Worm (Caenorhabditis elegans): ENCODE data around the gene oct-2.
A peak's percentile ranks its signal among the peaks of the same experiment; 100 is the strongest.

The oct-2 gene

ce11 chrX:11357516-11357915 lies 11.3 kb downstream of the oct-2 start, which contains the start of gene pgp-4:
Gene pgp-4 (plus strand): TSS chrX:11357816.
- TF ChIP-seq ceh-39 (tag; optimal IDR thresholded peaks at IDR 0.05) (no peak), ces-1 (GFP tag; optimal IDR thresholded peaks at IDR 0.05) (no peak), elt-3 (tag; optimal IDR thresholded peaks at IDR 0.05) (no peak), nhr-28 (tag; optimal IDR thresholded peaks at IDR 0.05) (no peak), drap-1 (GFP tag; optimal IDR thresholded peaks at IDR 0.05) (no peak), hlh-1 (tag; optimal IDR thresholded peaks at IDR 0.05) (no peak)

DNA sequence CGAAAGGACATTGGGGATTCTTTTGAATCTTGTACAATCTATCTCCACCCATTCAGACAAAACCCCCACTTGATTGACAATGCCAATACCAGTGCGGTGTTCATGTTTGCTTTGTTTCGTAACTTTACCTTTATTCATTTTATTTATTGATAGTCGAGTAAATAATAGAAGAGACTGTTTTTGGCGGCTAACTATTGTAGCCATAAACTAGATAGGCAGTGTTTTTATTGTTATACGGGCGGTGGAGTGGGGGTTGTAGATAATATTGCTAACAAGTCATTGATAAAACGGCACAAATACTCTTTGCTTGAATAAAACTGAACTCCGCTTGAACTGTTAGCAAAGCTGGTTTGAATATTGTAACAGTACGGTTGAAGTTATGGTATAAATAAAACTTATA lies 18.7 kb downstream of the oct-2 start:
- TF ChIP-seq mep-1 (tag; optimal IDR thresholded peaks at IDR 0.05) = no peak
- TF ChIP-seq flh-1 (GFP tag; optimal IDR thresholded peaks at IDR 0.05) = no peak
- no peak for TF ChIP-seq sptf-1 (tag; optimal IDR thresholded peaks at IDR 0.05)
- no peak for TF ChIP-seq elt-3 (tag; optimal IDR thresholded peaks at IDR 0.05)
- no peak for TF ChIP-seq M03D4.4 (tag; optimal IDR thresholded peaks at IDR 0.05)
- no peak for TF ChIP-seq ceh-83 (GFP tag; optimal IDR thresholded peaks at IDR 0.05)
- TF ChIP-seq ces-1 (GFP tag; optimal IDR thresholded peaks at IDR 0.05) = no peak
- TF ChIP-seq nhr-76 (tag; optimal IDR thresholded peaks at IDR 0.05) = no peak
- TF ChIP-seq unc-120 (tag; optimal IDR thresholded peaks at IDR 0.05; ENCODE audit: poor library complexity, severe bottlenecking) = no peak

DNA sequence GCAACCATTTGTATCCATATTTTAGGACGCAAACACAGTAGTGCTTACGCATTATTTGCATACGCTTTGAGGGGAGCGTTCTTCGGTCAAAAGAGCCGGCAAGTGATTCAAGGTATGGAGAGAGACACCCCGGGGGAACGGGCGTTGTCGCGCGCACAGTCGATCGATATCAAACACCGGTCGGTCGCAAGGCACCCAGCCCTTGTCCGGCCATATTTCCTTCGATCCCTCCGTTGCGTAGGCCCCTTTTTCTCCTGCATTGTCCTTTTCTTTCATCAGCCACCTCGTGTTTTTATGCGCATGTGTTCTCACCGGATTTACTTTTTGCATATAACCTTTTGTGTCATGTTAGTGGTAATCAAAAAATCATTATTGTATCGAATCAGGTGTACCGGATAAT lies 19.7 kb downstream of the oct-2 start:
- TF ChIP-seq flh-1 (GFP tag; optimal IDR thresholded peaks at IDR 0.05) = no peak
- no peak for TF ChIP-seq lsy-2 (tag; optimal IDR thresholded peaks at IDR 0.05)
- TF ChIP-seq unc-62 (GFP tag; optimal IDR thresholded peaks at IDR 0.05) = no peak
- peak; percentile 32 for TF ChIP-seq sptf-1 (tag; optimal IDR thresholded peaks at IDR 0.05)
- TF ChIP-seq unc-120 (tag; optimal IDR thresholded peaks at IDR 0.05; ENCODE audit: poor library complexity, severe bottlenecking) = no peak
- peak; percentile 88 for TF ChIP-seq nhr-2 (tag; optimal IDR thresholded peaks at IDR 0.05)
- no peak for TF ChIP-seq mls-2 (tag; optimal IDR thresholded peaks at IDR 0.05)
- no peak for TF ChIP-seq unc-39 (tag; optimal IDR thresholded peaks at IDR 0.05)
- TF ChIP-seq pha-4 (tag; optimal IDR thresholded peaks at IDR 0.05) = peak; percentile 24
- no peak for TF ChIP-seq hlh-1 (tag; optimal IDR thresholded peaks at IDR 0.05)

ce11 chrX:11367087-11367486 lies 20.8 kb downstream of the oct-2 start:
- TF ChIP-seq lin-32 (GFP tag; optimal IDR thresholded peaks at IDR 0.05) (no peak), nhr-12 (tag; optimal IDR thresholded peaks at IDR 0.05) (no peak), blmp-1 (tag; optimal IDR thresholded peaks at IDR 0.05) (no peak), elt-1 (tag; optimal IDR thresholded peaks at IDR 0.05; ENCODE audit: borderline replicate concordance, insufficient read depth) (no peak), flh-1 (GFP tag; optimal IDR thresholded peaks at IDR 0.05) (no peak), unc-39 (tag; optimal IDR thresholded peaks at IDR 0.05) (no peak), nhr-2 (tag; optimal IDR thresholded peaks at IDR 0.05) (no peak), unc-62 (GFP tag; optimal IDR thresholded peaks at IDR 0.05) (no peak), sem-2 (GFP tag; optimal IDR thresholded peaks at IDR 0.05) (no peak), M03D4.4 (tag; optimal IDR thresholded peaks at IDR 0.05) (no peak), mab-5 (tag; optimal IDR thresholded peaks at IDR 0.05) (no peak), pha-4 (tag; optimal IDR thresholded peaks at IDR 0.05) (no peak), drap-1 (GFP tag; optimal IDR thresholded peaks at IDR 0.05) (no peak), ztf-11 (tag; optimal IDR thresholded peaks at IDR 0.05) (no peak), elt-3 (tag; optimal IDR thresholded peaks at IDR 0.05) (no peak), ceh-83 (GFP tag; optimal IDR thresholded peaks at IDR 0.05) (no peak), nhr-76 (tag; optimal IDR thresholded peaks at IDR 0.05) (no peak), mls-2 (tag; optimal IDR thresholded peaks at IDR 0.05) (no peak)

ce11 chrX:11367640-11368039 lies 21.4 kb downstream of the oct-2 start:
- peak; percentile 37 for TF ChIP-seq sptf-1 (tag; optimal IDR thresholded peaks at IDR 0.05)
- TF ChIP-seq flh-1 (GFP tag; optimal IDR thresholded peaks at IDR 0.05) = no peak
- TF ChIP-seq ces-1 (GFP tag; optimal IDR thresholded peaks at IDR 0.05) = peak; percentile 60
- no peak for TF ChIP-seq hlh-1 (tag; optimal IDR thresholded peaks at IDR 0.05)

DNA sequence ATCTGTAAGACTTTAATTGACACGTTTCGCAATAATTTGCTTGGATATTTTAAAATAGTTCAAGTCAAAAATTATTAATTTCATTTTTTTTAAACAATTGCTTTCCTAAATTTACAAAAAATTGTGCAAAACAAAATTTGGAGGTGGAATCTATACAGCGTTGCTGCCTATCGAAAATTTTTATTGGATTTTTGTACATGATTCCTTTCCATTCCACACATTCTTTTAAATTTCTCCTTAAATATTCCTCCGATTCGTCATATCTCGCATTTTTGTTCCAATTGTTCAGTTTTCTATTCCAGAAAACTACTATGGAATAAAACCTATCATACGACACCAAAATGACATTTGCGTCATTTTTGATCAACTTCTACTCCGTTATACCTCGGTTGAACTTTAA lies 22.2 kb downstream of the oct-2 start, which contains the start of gene ttyh-1:
Gene ttyh-1 (plus strand): TSS at position 301 of the 400 bp plus-strand sequence.
- TF ChIP-seq unc-120 (tag; optimal IDR thresholded peaks at IDR 0.05; ENCODE audit: poor library complexity, severe bottlenecking) (no peak), mab-5 (tag; optimal IDR thresholded peaks at IDR 0.05) (no peak)

DNA sequence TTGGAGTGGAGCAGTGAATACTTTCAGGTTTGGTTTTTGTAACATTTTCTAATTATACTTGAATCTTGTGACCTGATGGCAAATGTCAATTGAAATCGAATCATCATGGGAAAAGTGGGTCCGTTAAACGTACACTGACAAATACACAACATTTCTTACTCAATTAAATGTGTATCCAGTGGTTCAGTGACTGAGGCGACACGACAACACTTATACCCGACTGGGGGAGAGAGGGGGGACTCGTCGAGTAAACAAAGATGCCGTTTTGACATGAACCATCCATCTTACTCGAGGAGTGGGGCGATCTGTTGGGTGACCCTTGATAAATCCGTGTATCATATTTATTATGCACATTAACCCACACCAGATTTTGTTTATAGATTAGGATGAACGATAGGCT lies 22.6 kb downstream of the oct-2 start:
- TF ChIP-seq unc-120 (tag; optimal IDR thresholded peaks at IDR 0.05; ENCODE audit: poor library complexity, severe bottlenecking) = peak; percentile 4
- peak; percentile 88 for TF ChIP-seq unc-62 (GFP tag; optimal IDR thresholded peaks at IDR 0.05)
- peak; percentile 87 for TF ChIP-seq ces-1 (GFP tag; optimal IDR thresholded peaks at IDR 0.05)
- peak; percentile 43 for TF ChIP-seq pha-4 (tag; optimal IDR thresholded peaks at IDR 0.05)
- TF ChIP-seq hlh-1 (tag; optimal IDR thresholded peaks at IDR 0.05) = no peak
- no peak for TF ChIP-seq flh-1 (GFP tag; optimal IDR thresholded peaks at IDR 0.05)
- TF ChIP-seq mep-1 (tag; optimal IDR thresholded peaks at IDR 0.05) = peak; percentile 30
